Fruit fly (Drosophila melanogaster): Measurements from ENCODE around the gene Lk.
A peak's percentile ranks its signal among the peaks of the same experiment; 100 is the strongest.

The Lk gene

DNA sequence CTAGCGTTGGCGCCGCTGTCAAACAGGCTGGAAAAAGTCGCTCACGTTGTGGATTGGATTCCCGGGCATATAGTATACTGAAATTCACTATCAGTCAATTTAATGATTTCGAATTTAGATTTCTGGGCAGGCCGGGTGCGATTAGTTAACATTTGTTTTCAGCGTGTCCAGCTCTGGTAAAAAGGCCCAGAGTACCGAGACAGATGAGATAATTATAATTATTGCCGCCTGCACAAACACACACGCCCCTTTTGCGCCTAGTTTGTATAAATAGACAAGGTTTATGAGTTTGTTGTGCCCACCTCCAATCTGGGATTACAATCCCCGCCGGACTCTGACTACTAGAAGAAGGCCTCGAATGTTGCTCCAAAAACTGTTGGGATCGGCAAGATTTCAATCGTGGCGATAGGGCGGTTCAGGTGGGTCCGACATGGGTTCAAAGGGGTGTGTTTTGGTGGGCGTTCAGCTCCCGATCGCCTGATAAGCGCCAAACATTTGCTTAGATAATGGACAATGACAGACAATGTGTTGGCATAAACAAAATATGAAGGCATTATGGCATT is 1.5 kb downstream of the Lk start:
- TF ChIP-seq H2.0 (GFP tag; IDR thresholded peaks at IDR 0.05), result no peak
- TF ChIP-seq Bdp1 (GFP tag; optimal IDR thresholded peaks at IDR 0.05), result no peak
- 0 out of 2 replicates have a peak, but pooled peaks have one; percentile 29 for TF ChIP-seq rib (GFP tag; IDR thresholded peaks at IDR 0.05)
- TF ChIP-seq CG15479 (GFP tag; optimal IDR thresholded peaks at IDR 0.05), result no peak
- TF ChIP-seq CG16863 (GFP tag; optimal IDR thresholded peaks at IDR 0.05), result no peak
- no peak for TF ChIP-seq CG7963 (GFP tag; IDR thresholded peaks at IDR 0.05; ENCODE audit: partially characterized antibody)
- peak; percentile 29 for TF ChIP-seq abd-A (tag; optimal IDR thresholded peaks at IDR 0.05)
- TF ChIP-seq corto (GFP tag; optimal IDR thresholded peaks at IDR 0.05), result no peak
- TF ChIP-seq Oli (tag; optimal IDR thresholded peaks at IDR 0.05), result no peak
- 0 out of 2 replicates have a peak, but pooled peaks have one; percentile 18 for TF ChIP-seq CG14014 (GFP tag; IDR thresholded peaks at IDR 0.05)
- no peak for TF ChIP-seq fd102C (GFP tag; optimal IDR thresholded peaks at IDR 0.05)
- no peak for TF ChIP-seq unc-4 (GFP tag; IDR thresholded peaks at IDR 0.05; ENCODE audit: partially characterized antibody)
- TF ChIP-seq cwo (GFP tag; optimal IDR thresholded peaks at IDR 0.05), result peak; percentile 45
- TF ChIP-seq CG2202 (tag; optimal IDR thresholded peaks at IDR 0.05), result no peak
- TF ChIP-seq sd (tag; optimal IDR thresholded peaks at IDR 0.05), result no peak
- TF ChIP-seq sug (tag; optimal IDR thresholded peaks at IDR 0.05), result peak; percentile 90
- TF ChIP-seq CG34376 (GFP tag; optimal IDR thresholded peaks at IDR 0.05), result peak; percentile 83
- TF ChIP-seq CG2129 (GFP tag; IDR thresholded peaks at IDR 0.05; ENCODE audit: partially characterized antibody), result no peak
- 0 out of 3 replicates have a peak, but pooled peaks have one; percentile 49 for TF ChIP-seq z (GFP tag; IDR thresholded peaks at IDR 0.05)
- no peak for TF ChIP-seq wek (GFP tag; optimal IDR thresholded peaks at IDR 0.05)
- TF ChIP-seq CG9727 (GFP tag; optimal IDR thresholded peaks at IDR 0.05), result no peak
- no peak for TF ChIP-seq prd (optimal IDR thresholded peaks at IDR 0.05)
- no peak for TF ChIP-seq prd (GFP tag; IDR thresholded peaks at IDR 0.05)
- peak; percentile 38 for TF ChIP-seq exex (tag; optimal IDR thresholded peaks at IDR 0.05)
- TF ChIP-seq CG10543 (GFP tag; optimal IDR thresholded peaks at IDR 0.05), result peak; percentile 1
- no peak for TF ChIP-seq CG7786 (GFP tag; optimal IDR thresholded peaks at IDR 0.05)
- no peak for TF ChIP-seq HLH3B (GFP tag; IDR thresholded peaks at IDR 0.05)
- peak in 1 of 2 experiments; percentile 15 for TF ChIP-seq Hr78 (GFP tag; optimal IDR thresholded peaks at IDR 0.05)
- no peak for TF ChIP-seq CG42726 (GFP tag; IDR thresholded peaks at IDR 0.05; ENCODE audit: partially characterized antibody)
- no peak for TF ChIP-seq maf-S (GFP tag; optimal IDR thresholded peaks at IDR 0.05)
- TF ChIP-seq Atf6 (GFP tag; IDR thresholded peaks at IDR 0.05), result no peak
- peak; percentile 45 for TF ChIP-seq grn (GFP tag; optimal IDR thresholded peaks at IDR 0.05)
- TF ChIP-seq ac (GFP tag; optimal IDR thresholded peaks at IDR 0.05), result no peak
- no peak for TF ChIP-seq chm (GFP tag; IDR thresholded peaks at IDR 0.05)
- peak; percentile 78 for TF ChIP-seq sens (GFP tag)
- no peak for TF ChIP-seq zen (tag; optimal IDR thresholded peaks at IDR 0.05)
- TF ChIP-seq Bteb2 (GFP tag; optimal IDR thresholded peaks at IDR 0.05), result no peak
- no peak for TF ChIP-seq Side (GFP tag; optimal IDR thresholded peaks at IDR 0.05)
- no peak for TF ChIP-seq Blimp-1 (GFP tag; optimal IDR thresholded peaks at IDR 0.05)
- TF ChIP-seq CG32532 (GFP tag; IDR thresholded peaks at IDR 0.05), result no peak
- no peak for TF ChIP-seq Dad (GFP tag; optimal IDR thresholded peaks at IDR 0.05)
- TF ChIP-seq emc (GFP tag; optimal IDR thresholded peaks at IDR 0.05), result no peak
- peak; percentile 72 for TF ChIP-seq CG7987 (GFP tag; optimal IDR thresholded peaks at IDR 0.05)
- TF ChIP-seq CG4360 (GFP tag; IDR thresholded peaks at IDR 0.05), result 0 out of 2 replicates have a peak, but pooled peaks have one; percentile 23
- no peak for TF ChIP-seq hb (GFP tag; IDR thresholded peaks at IDR 0.05; ENCODE audit: partially characterized antibody)
- no peak for TF ChIP-seq Ptx1 (GFP tag; IDR thresholded peaks at IDR 0.05)
- no peak for TF ChIP-seq gro (GFP tag; optimal IDR thresholded peaks at IDR 0.05)
- TF ChIP-seq Stat92E (GFP tag; optimal IDR thresholded peaks at IDR 0.05), result no peak
- peak in 1 of 2 experiments; percentile 19 for TF ChIP-seq Pdp1 (GFP tag; optimal IDR thresholded peaks at IDR 0.05)
